Fruit fly (Drosophila melanogaster) whole organism, prepupa: ENCODE data around the gene CG43965.

Experiments
- Blimp-1 ChIP-seq: fragments of 200-800 bp; sonication (Bioruptor generic); optimal IDR thresholded peaks from 3 replicates; lab custom pipeline; 2017; ENCODE audit warnings: missing biosample characterization, missing genetic modification characterization, mild to moderate bottlenecking, moderate library complexity, missing genetic modification reagents
- CG10631 ChIP-seq: fragments of 200-800 bp; sonication (Bioruptor generic); optimal IDR thresholded peaks from 2 replicates; lab custom pipeline; 2016; ENCODE audit warnings: missing biosample characterization, missing genetic modification characterization
- CG10669 ChIP-seq: fragments of 200-800 bp; sonication (Bioruptor generic); optimal IDR thresholded peaks from 3 replicates; lab custom pipeline; 2018; ENCODE audit warnings: missing biosample characterization, mild to moderate bottlenecking, missing genetic modification characterization, moderate library complexity
- CG11294 ChIP-seq: fragments of 200-800 bp; sonication (Bioruptor generic); IDR thresholded peaks from 2 replicates; pipeline ENCODE4 v1.3.6; 2022; ENCODE audit warnings: missing biosample characterization, missing genetic modification characterization
- CG11902 ChIP-seq: fragments of 200-800 bp; sonication (Bioruptor generic); optimal IDR thresholded peaks from 3 replicates; lab custom pipeline; 2016; ENCODE audit warnings: missing biosample characterization, missing genetic modification characterization
- CG15336 ChIP-seq: fragments of 200-800 bp; sonication (Bioruptor generic); IDR thresholded peaks from 2 replicates; pipeline ENCODE4 v1.3.6; 2022; ENCODE audit warnings: missing biosample characterization, missing genetic modification characterization
- CG1621 ChIP-seq: fragments of 200-800 bp; sonication (Bioruptor generic); optimal IDR thresholded peaks from 3 replicates; lab custom pipeline; 2018; ENCODE audit warnings: missing biosample characterization, mild to moderate bottlenecking, missing genetic modification characterization
- CG16779 ChIP-seq: fragments of 200-800 bp; sonication (Bioruptor generic); optimal IDR thresholded peaks from 3 replicates; lab custom pipeline; 2017; ENCODE audit warnings: missing biosample characterization, mild to moderate bottlenecking, missing genetic modification characterization
- CG3032 ChIP-seq: fragments of 200-800 bp; optimal IDR thresholded peaks from 2 replicates; lab custom pipeline; 2019; ENCODE audit warnings: missing biosample characterization, mild to moderate bottlenecking, missing genetic modification characterization, moderate library complexity
- CG31627 ChIP-seq: fragments of 200-800 bp; sonication (Bioruptor generic); optimal IDR thresholded peaks from 3 replicates; lab custom pipeline; 2016; ENCODE audit warnings: missing biosample characterization, missing genetic modification characterization
- CG32006 ChIP-seq: fragments of 200-800 bp; sonication (Bioruptor generic); optimal IDR thresholded peaks from 3 replicates; lab custom pipeline; 2017; ENCODE audit warnings: missing biosample characterization, mild to moderate bottlenecking, missing genetic modification characterization
- CG34406 ChIP-seq: fragments of 200-800 bp; sonication (Bioruptor generic); optimal IDR thresholded peaks from 3 replicates; lab custom pipeline; 2016; ENCODE audit warnings: missing biosample characterization, missing genetic modification characterization
- CG3919 ChIP-seq: fragments of 200-800 bp; sonication (Bioruptor generic); optimal IDR thresholded peaks from 3 replicates; lab custom pipeline; 2016; ENCODE audit warnings: missing biosample characterization, missing genetic modification characterization
- CG4318 ChIP-seq: fragments of 200-800 bp; sonication (Bioruptor generic); optimal IDR thresholded peaks from 3 replicates; lab custom pipeline; 2017; ENCODE audit warnings: missing biosample characterization, mild to moderate bottlenecking, missing genetic modification characterization
- CG6163 ChIP-seq: fragments of 200-800 bp; sonication (Bioruptor generic); IDR thresholded peaks from 3 replicates; pipeline ENCODE4 v1.3.6; 2022; ENCODE audit warnings: missing biosample characterization, missing genetic modification characterization
- CG6276 ChIP-seq: fragments of 200-800 bp; sonication (Bioruptor generic); optimal IDR thresholded peaks from 2 replicates; lab custom pipeline; 2017; ENCODE audit warnings: missing biosample characterization, mild to moderate bottlenecking, missing genetic modification characterization
- CG6808 ChIP-seq: fragments of 200-800 bp; sonication (Bioruptor generic); optimal IDR thresholded peaks from 3 replicates; lab custom pipeline; 2017; ENCODE audit warnings: missing biosample characterization, missing genetic modification characterization, mild to moderate bottlenecking, moderate library complexity, missing genetic modification reagents
- CG6854 ChIP-seq: fragments of 200-800 bp; sonication (Bioruptor generic); optimal IDR thresholded peaks from 2 replicates; lab custom pipeline; 2017; ENCODE audit warnings: missing biosample characterization, mild to moderate bottlenecking, missing genetic modification characterization
- CG8119 ChIP-seq: fragments of 200-800 bp; sonication (Bioruptor generic); IDR thresholded peaks from 3 replicates; pipeline ENCODE4 v1.3.6; 2022; ENCODE audit warnings: missing biosample characterization, missing genetic modification characterization
- CG8632 ChIP-seq: fragments of 200-800 bp; sonication (Bioruptor generic); optimal IDR thresholded peaks from 3 replicates; lab custom pipeline; 2016; ENCODE audit warnings: missing biosample characterization, missing genetic modification characterization
- CG9139 ChIP-seq: fragments of 200-800 bp; sonication (Bioruptor generic); optimal IDR thresholded peaks from 3 replicates; lab custom pipeline; 2017; ENCODE audit warnings: missing biosample characterization, mild to moderate bottlenecking, missing genetic modification characterization
- Eip78C ChIP-seq: fragments of 200-800 bp; sonication (Bioruptor generic); peaks from one replicate; lab custom pipeline; 2016; ENCODE audit warnings: missing biosample characterization, missing genetic modification characterization
- Ets21C ChIP-seq: fragments of 200-800 bp; sonication (Bioruptor generic); optimal IDR thresholded peaks from 3 replicates; lab custom pipeline; 2016; ENCODE audit warnings: missing biosample characterization, missing genetic modification characterization
- Ets96B ChIP-seq: fragments of 200-800 bp; optimal IDR thresholded peaks from 2 replicates; lab custom pipeline; 2019; ENCODE audit warnings: missing biosample characterization, mild to moderate bottlenecking, missing genetic modification characterization, moderate library complexity
- Gug ChIP-seq: fragments of 200-800 bp; sonication (Bioruptor generic); IDR thresholded peaks from 2 replicates; pipeline ENCODE4 v1.3.6; 2022; ENCODE audit warnings: missing biosample characterization, missing genetic modification characterization
- Hr38 ChIP-seq: sonication (Bioruptor generic); optimal IDR thresholded peaks from 2 replicates; lab custom pipeline; 2016; ENCODE audit warnings: missing biosample characterization, missing genetic modification characterization
- Hr39 ChIP-seq: fragments of 200-800 bp; sonication (Bioruptor generic); optimal IDR thresholded peaks from 2 replicates; lab custom pipeline; 2016; ENCODE audit warnings: missing biosample characterization, missing genetic modification characterization
- Hr4 ChIP-seq: fragments of 200-800 bp; sonication (Bioruptor generic); optimal IDR thresholded peaks from 3 replicates; lab custom pipeline; 2016; ENCODE audit warnings: missing biosample characterization, missing genetic modification characterization
- Met ChIP-seq: fragments of 200-800 bp; sonication (Bioruptor generic); optimal IDR thresholded peaks from 3 replicates; lab custom pipeline; 2016; ENCODE audit warnings: missing biosample characterization, missing genetic modification characterization
- OdsH ChIP-seq: fragments of 200-800 bp; sonication (Bioruptor generic); optimal IDR thresholded peaks from 3 replicates; lab custom pipeline; 2016; ENCODE audit warnings: missing biosample characterization, missing genetic modification characterization
- Smox ChIP-seq: fragments of 200-800 bp; sonication (Bioruptor generic); optimal IDR thresholded peaks from 3 replicates; lab custom pipeline; 2016; ENCODE audit warnings: missing biosample characterization, missing genetic modification characterization
- Sox102F ChIP-seq: fragments of 200-800 bp; sonication (Bioruptor generic); optimal IDR thresholded peaks from 2 replicates; lab custom pipeline; 2016; ENCODE audit warnings: missing biosample characterization, mild to moderate bottlenecking, missing genetic modification characterization
- Sox14 ChIP-seq: fragments of 200-800 bp; sonication (Bioruptor generic); optimal IDR thresholded peaks from 3 replicates; lab custom pipeline; 2016; ENCODE audit warnings: missing biosample characterization, missing genetic modification characterization
- Sox15 ChIP-seq: fragments of 200-800 bp; sonication (Bioruptor generic); optimal IDR thresholded peaks from 3 replicates; lab custom pipeline; 2016; ENCODE audit warnings: missing biosample characterization, missing genetic modification characterization
- achi ChIP-seq: fragments of 200-800 bp; sonication (Bioruptor generic); optimal IDR thresholded peaks from 3 replicates; lab custom pipeline; 2016; ENCODE audit warnings: missing biosample characterization, missing genetic modification characterization
- acj6 ChIP-seq: fragments of 200-800 bp; sonication (Bioruptor generic); optimal IDR thresholded peaks from 3 replicates; lab custom pipeline; 2016; ENCODE audit warnings: missing biosample characterization, missing genetic modification characterization
- cyc ChIP-seq: fragments of 200-800 bp; sonication (Bioruptor generic); optimal IDR thresholded peaks from 3 replicates; lab custom pipeline; 2016; ENCODE audit warnings: missing biosample characterization, missing genetic modification characterization
- dac ChIP-seq: fragments of 200-800 bp; sonication (Bioruptor generic); optimal IDR thresholded peaks from 2 replicates; lab custom pipeline; 2017; ENCODE audit warnings: missing biosample characterization, mild to moderate bottlenecking, missing genetic modification characterization
- eg ChIP-seq: fragments of 200-800 bp; sonication (Bioruptor generic); IDR thresholded peaks from 3 replicates; pipeline ENCODE4 v1.3.6; 2022; ENCODE audit warnings: missing biosample characterization, missing genetic modification characterization
- esn ChIP-seq: fragments of 200-800 bp; sonication (Bioruptor generic); optimal IDR thresholded peaks from 2 replicates; lab custom pipeline; 2016; ENCODE audit warnings: missing biosample characterization, mild to moderate bottlenecking, missing genetic modification characterization, moderate library complexity
- fd59A ChIP-seq: fragments of 200-800 bp; sonication (Bioruptor generic); optimal IDR thresholded peaks from 2 replicates; lab custom pipeline; 2017; ENCODE audit warnings: missing biosample characterization, mild to moderate bottlenecking, missing genetic modification characterization, missing genetic modification reagents
- fd85E ChIP-seq: fragments of 200-800 bp; sonication (Bioruptor generic); optimal IDR thresholded peaks from 3 replicates; lab custom pipeline; 2016; ENCODE audit warnings: missing biosample characterization, missing genetic modification characterization
- net ChIP-seq: fragments of 200-800 bp; sonication (Bioruptor generic); optimal IDR thresholded peaks from 3 replicates; lab custom pipeline; 2016; ENCODE audit warnings: missing biosample characterization, missing genetic modification characterization
- ss ChIP-seq, 2 experiments: fragments of 200-800 bp; sonication (Bioruptor generic); optimal IDR thresholded peaks; 2 replicates in 1 of 2; 3 replicates in 1 of 2; lab custom pipeline; 2017 to 2018; ENCODE audit warnings: mild to moderate bottlenecking in 2 of 2, missing biosample characterization in 2 of 2, missing genetic modification characterization in 2 of 2, moderate library complexity in 1 of 2
- svp ChIP-seq: fragments of 200-800 bp; sonication (Bioruptor generic); peaks from one replicate; lab custom pipeline; 2016; ENCODE audit warnings: missing biosample characterization, missing genetic modification characterization
- topi ChIP-seq: fragments of 200-800 bp; sonication (Bioruptor generic); optimal IDR thresholded peaks from 3 replicates; lab custom pipeline; 2016; ENCODE audit warnings: missing biosample characterization, missing genetic modification characterization
- vri ChIP-seq: fragments of 200-800 bp; sonication (Bioruptor generic); optimal IDR thresholded peaks from 3 replicates; lab custom pipeline; 2016; ENCODE audit warnings: missing biosample characterization, mild to moderate bottlenecking, missing genetic modification characterization

The CG43965 gene

DNA sequence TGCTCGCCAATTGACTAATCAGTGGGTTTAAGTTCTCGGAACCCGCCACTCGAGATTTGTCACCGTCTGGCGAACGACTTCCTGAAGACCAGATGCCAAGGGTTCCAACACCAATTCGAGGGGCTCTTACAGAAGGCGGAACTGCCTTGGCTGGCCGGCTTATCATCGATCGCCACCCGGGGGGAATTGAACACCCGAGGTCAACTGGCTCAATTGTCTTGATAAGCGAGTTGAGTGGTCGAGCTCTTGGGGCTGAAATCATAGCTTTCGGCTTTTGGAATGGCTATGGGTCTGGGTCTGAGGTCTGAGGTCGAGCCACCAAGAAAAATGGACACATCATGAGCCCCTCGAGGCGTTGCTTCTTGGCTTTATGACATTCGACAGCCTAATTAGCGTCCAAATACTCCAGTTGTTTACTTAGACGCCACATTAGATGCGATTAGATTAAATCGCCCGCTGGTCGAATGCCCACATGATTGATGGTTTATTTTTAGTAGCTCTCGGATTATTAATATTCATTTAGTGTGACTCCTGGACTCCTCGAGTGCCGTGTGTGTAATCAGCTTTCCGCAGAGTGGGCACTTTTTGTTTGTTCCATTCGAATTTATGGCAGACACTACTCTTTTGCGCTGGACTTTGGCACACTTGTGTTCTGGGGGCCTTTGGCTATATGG is 26.9 kb downstream of the CG43965 start (continued):
- TF ChIP-seq CG11902 (GFP tag; lab: Kevin White, UChicago) = no peak
- TF ChIP-seq CG11294 = no peak
- TF ChIP-seq Smox (GFP tag; lab: Kevin White, UChicago) = no peak
- TF ChIP-seq CG6276 (GFP tag; lab: Kevin White, UChicago) = peak; percentile 0

DNA sequence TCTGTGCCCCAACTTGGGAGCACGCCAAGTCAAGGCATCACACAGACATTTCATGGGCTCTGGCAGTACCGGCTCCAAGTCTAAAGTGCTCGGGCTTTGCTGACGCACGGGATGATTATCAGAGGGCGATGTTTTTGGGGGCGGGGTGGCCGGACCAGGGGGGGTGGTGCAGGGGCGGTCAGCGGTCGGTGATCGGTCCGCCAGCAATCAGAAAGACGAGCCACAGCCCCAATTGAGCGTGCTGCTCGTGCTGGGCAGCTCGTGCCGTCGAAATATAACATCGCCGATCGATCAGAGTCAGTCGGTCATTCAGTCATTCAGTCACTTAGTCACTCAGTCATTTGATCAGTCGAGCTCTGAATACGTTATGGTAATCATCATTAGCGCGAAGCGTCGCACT is 27.7 kb downstream of the CG43965 start:
- TF ChIP-seq CG3032 (tag; lab: Kevin White, UChicago) = no peak
- TF ChIP-seq CG8632 (GFP tag; lab: Kevin White, UChicago) = no peak
- no peak for TF ChIP-seq CG32006 (GFP tag; lab: Kevin White, UChicago)
- no peak for TF ChIP-seq Gug (GFP tag; lab: Robert Waterston, UW)
- TF ChIP-seq Met (GFP tag; lab: Kevin White, UChicago) = no peak
- TF ChIP-seq eg (GFP tag; lab: Robert Waterston, UW) = peak; percentile 25; the same call in 1 of the 3 replicates
- no peak for TF ChIP-seq fd85E (GFP tag; lab: Kevin White, UChicago)
- peak; percentile 7 for TF ChIP-seq Blimp-1 (GFP tag; lab: Kevin White, UChicago)
- peak; percentile 45 for TF ChIP-seq CG6808 (GFP tag; lab: Kevin White, UChicago)
- TF ChIP-seq Ets96B = no peak
- TF ChIP-seq CG1621 (tag; lab: Kevin White, UChicago) = peak; percentile 30
- TF ChIP-seq Smox (GFP tag; lab: Kevin White, UChicago) = no peak
- TF ChIP-seq CG6163 (GFP tag; lab: Robert Waterston, UW) = no peak
- peak; percentile 61 to 80 for TF ChIP-seq ss (GFP tag; optimal IDR thresholded peaks at IDR 0.05; lab: Kevin White, UChicago)
- peak; percentile 61 for TF ChIP-seq CG9139
- TF ChIP-seq CG8119 = no peak
- TF ChIP-seq Hr4 (GFP tag; lab: Kevin White, UChicago) = no peak
- TF ChIP-seq OdsH (GFP tag; lab: Kevin White, UChicago) = no peak
- TF ChIP-seq CG10669 (GFP tag; lab: Kevin White, UChicago) = peak; percentile 18
- no peak for TF ChIP-seq Sox15 (GFP tag; lab: Kevin White, UChicago)
- no peak for TF ChIP-seq CG3919 (GFP tag; lab: Kevin White, UChicago)
- TF ChIP-seq svp (GFP tag; lab: Kevin White, UChicago) = no peak
- no peak for TF ChIP-seq achi (GFP tag; lab: Kevin White, UChicago)
- TF ChIP-seq CG16779 (tag; lab: Kevin White, UChicago) = peak; percentile 32
- peak; percentile 74 for TF ChIP-seq CG6854 (GFP tag; lab: Kevin White, UChicago)
- TF ChIP-seq CG6276 (GFP tag; lab: Kevin White, UChicago) = peak; percentile 30
- no peak for TF ChIP-seq fd59A
- no peak for TF ChIP-seq Hr38 (GFP tag; lab: Kevin White, UChicago)
- no peak for TF ChIP-seq CG11294
- TF ChIP-seq Hr39 (GFP tag; lab: Kevin White, UChicago) = no peak
- TF ChIP-seq dac (GFP tag; lab: Kevin White, UChicago) = no peak
- no peak for TF ChIP-seq acj6 (GFP tag; lab: Kevin White, UChicago)

DNA sequence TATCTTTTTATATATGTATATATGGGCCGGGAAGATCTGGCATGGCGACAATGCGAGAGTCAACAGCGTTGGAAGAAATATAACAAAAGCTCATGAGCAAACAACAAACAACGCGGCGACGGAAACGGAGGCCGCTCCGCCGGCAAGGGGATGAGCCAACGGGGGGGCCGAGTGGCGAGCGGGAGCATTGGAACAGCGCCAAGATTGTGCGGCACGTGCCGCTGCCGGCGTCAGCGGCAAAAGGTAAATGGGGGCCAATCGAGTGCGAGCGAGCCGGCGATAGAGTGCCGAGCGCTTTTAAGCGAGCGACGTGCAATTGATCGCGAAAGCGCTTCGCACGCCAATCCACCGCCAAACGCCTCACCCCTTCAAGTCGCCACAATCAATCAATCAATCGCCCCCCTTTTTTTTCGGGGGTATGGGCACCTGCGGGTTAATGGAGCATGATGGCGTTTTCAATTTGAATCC is 29.1 kb downstream of the CG43965 start:
- TF ChIP-seq ss (GFP tag; optimal IDR thresholded peaks at IDR 0.05; lab: Kevin White, UChicago) (peak; percentile 43 to 70), Ets21C (GFP tag; lab: Kevin White, UChicago) (no peak), CG10631 (GFP tag; lab: Kevin White, UChicago) (peak; percentile 38), CG10669 (GFP tag; lab: Kevin White, UChicago) (peak; percentile 10), Sox15 (GFP tag; lab: Kevin White, UChicago) (no peak), Gug (GFP tag; lab: Robert Waterston, UW) (peak; percentile 37; the same call in 1 of the 2 replicates), net (GFP tag; lab: Kevin White, UChicago) (peak; percentile 17), Hr38 (GFP tag; lab: Kevin White, UChicago) (no peak), CG34406 (peak; percentile 38), cyc (GFP tag; lab: Kevin White, UChicago) (peak; percentile 14), topi (GFP tag; lab: Kevin White, UChicago) (peak; percentile 33), CG4318 (GFP tag; lab: Kevin White, UChicago) (no peak), Sox14 (GFP tag; lab: Kevin White, UChicago) (peak; percentile 47), CG15336 (0 out of 2 replicates have a peak, but pooled peaks have one; percentile 20), vri (GFP tag; lab: Kevin White, UChicago) (peak; percentile 46), Eip78C (GFP tag; lab: Kevin White, UChicago) (peak; percentile 83), CG1621 (tag; lab: Kevin White, UChicago) (no peak), Sox102F (GFP tag; lab: Kevin White, UChicago) (peak; percentile 13), fd85E (GFP tag; lab: Kevin White, UChicago) (no peak), acj6 (GFP tag; lab: Kevin White, UChicago) (peak; percentile 28), CG31627 (GFP tag; lab: Kevin White, UChicago) (no peak), OdsH (GFP tag; lab: Kevin White, UChicago) (no peak), esn (GFP tag; lab: Kevin White, UChicago) (peak; percentile 24)
